Worm (Caenorhabditis elegans) whole organism, L1 larva: ENCODE results near the gene T15H9.5.

Experiments used
- Y116A8C.19 ChIP-seq: sonication (generic microtip); optimal IDR thresholded peaks from 2 replicates; lab custom pipeline; 2016; ENCODE audit warnings: missing compliant biosample characterization, missing genetic modification characterization, borderline replicate concordance
- aha-1 ChIP-seq: fragments of 150-350 bp; optimal IDR thresholded peaks from 2 replicates; lab custom pipeline; 2014; ENCODE audit warnings: missing biosample characterization, missing genetic modification characterization
- aly-2 ChIP-seq: fragments of 150-350 bp; optimal IDR thresholded peaks from 2 replicates; lab custom pipeline; 2014; ENCODE audit warnings: missing biosample characterization, missing genetic modification characterization
- ceh-8 ChIP-seq: fragments of 200-800 bp; sonication (Bioruptor generic); optimal IDR thresholded peaks from 2 replicates; lab custom pipeline; 2018; ENCODE audit warnings: mild to moderate bottlenecking, missing genetic modification characterization, moderate library complexity, missing compliant biosample characterization
- ceh-88 ChIP-seq: fragments of 200-800 bp; sonication (Bioruptor generic); IDR thresholded peaks from 2 replicates; pipeline ENCODE4 v1.3.6; 2022; ENCODE audit warnings: missing genetic modification characterization, missing compliant biosample characterization
- dsc-1 ChIP-seq: sonication (generic microtip); optimal IDR thresholded peaks from 2 replicates; lab custom pipeline; 2016; ENCODE audit warnings: mild to moderate bottlenecking, missing genetic modification characterization, missing compliant biosample characterization
- efl-1 ChIP-seq, 4 experiments: fragments of 150-350 bp; optimal IDR thresholded peaks in 3 of 4; peaks in 1 of 4; 1 replicate in 1 of 4; 2 replicates in 3 of 4; lab custom pipeline; 2014; ENCODE audit warnings: missing biosample characterization in 2 of 4, missing genetic modification characterization in 2 of 4, missing genetic modification reagents in 2 of 4
- efl-3 ChIP-seq: fragments of 200-800 bp; sonication (Bioruptor generic); optimal IDR thresholded peaks from 2 replicates; lab custom pipeline; 2018; ENCODE audit warnings: mild to moderate bottlenecking, missing genetic modification characterization, missing compliant biosample characterization
- egl-13 ChIP-seq: sonication (generic microtip); optimal IDR thresholded peaks from 2 replicates; lab custom pipeline; 2016; ENCODE audit warnings: missing genotype, missing genetic modification reagents, missing genetic modification characterization, missing compliant biosample characterization
- fkh-4 ChIP-seq: sonication (generic microtip); optimal IDR thresholded peaks from 2 replicates; lab custom pipeline; 2016; ENCODE audit warnings: missing compliant biosample characterization, missing genetic modification characterization, borderline replicate concordance
- fos-1 ChIP-seq: fragments of 150-350 bp; optimal IDR thresholded peaks from 2 replicates; lab custom pipeline; 2014; ENCODE audit warnings: missing biosample characterization, missing genetic modification characterization
- hlh-4 ChIP-seq: sonication (generic microtip); optimal IDR thresholded peaks from 2 replicates; lab custom pipeline; 2016; ENCODE audit warnings: mild to moderate bottlenecking, missing genetic modification characterization, missing compliant biosample characterization
- jun-1 ChIP-seq: fragments of 150-350 bp; optimal IDR thresholded peaks from 2 replicates; lab custom pipeline; 2014; ENCODE audit warnings: missing biosample characterization, missing genetic modification reagents, missing genetic modification characterization
- lin-35 ChIP-seq, 2 experiments: fragments of 150-350 bp; optimal IDR thresholded peaks; 2 replicates each; lab custom pipeline; 2014; ENCODE audit warnings: missing biosample characterization in 2 of 2, missing genetic modification characterization in 2 of 2, missing genetic modification reagents in 2 of 2
- mef-2 ChIP-seq: fragments of 150-350 bp; optimal IDR thresholded peaks from 2 replicates; lab custom pipeline; 2014; ENCODE audit warnings: missing biosample characterization, missing genetic modification characterization
- nhr-11 ChIP-seq: fragments of 150-350 bp; optimal IDR thresholded peaks from 2 replicates; lab custom pipeline; 2014; ENCODE audit warnings: missing biosample characterization, missing genetic modification characterization
- nhr-19 ChIP-seq: fragments of 200-800 bp; sonication (Bioruptor generic); conservative IDR thresholded peaks from 2 replicates; pipeline ENCODE4 v1.3.6; 2022; ENCODE audit warnings: missing genetic modification characterization, missing compliant biosample characterization
- nhr-28 ChIP-seq: fragments of 150-350 bp; optimal IDR thresholded peaks from 2 replicates; lab custom pipeline; 2014; ENCODE audit warnings: missing biosample characterization, missing genetic modification characterization
- nhr-71 ChIP-seq: sonication (generic microtip); optimal IDR thresholded peaks from 2 replicates; lab custom pipeline; 2016; ENCODE audit warnings: mild to moderate bottlenecking, missing genetic modification characterization, moderate library complexity, missing compliant biosample characterization
- nhr-76 ChIP-seq: sonication (generic microtip); optimal IDR thresholded peaks from 2 replicates; lab custom pipeline; 2017; ENCODE audit warnings: missing biosample characterization, missing genetic modification characterization
- nhr-90 ChIP-seq: sonication (generic microtip); optimal IDR thresholded peaks from 2 replicates; lab custom pipeline; 2016; ENCODE audit warnings: mild to moderate bottlenecking, missing genetic modification characterization, missing compliant biosample characterization; ENCODE audit not compliant: poor library complexity
- pag-3 ChIP-seq: sonication (generic microtip); optimal IDR thresholded peaks from 2 replicates; lab custom pipeline; 2017; ENCODE audit warnings: missing genetic modification characterization, mild to moderate bottlenecking, missing compliant biosample characterization, antibody characterized with exemption, borderline replicate concordance; ENCODE audit not compliant: insufficient read depth
- pqm-1 ChIP-seq: sonication (generic microtip); optimal IDR thresholded peaks from 3 replicates; lab custom pipeline; 2017; ENCODE audit warnings: missing biosample characterization, missing genetic modification characterization
- skn-1 ChIP-seq: fragments of 150-350 bp; optimal IDR thresholded peaks from 2 replicates; lab custom pipeline; 2014; ENCODE audit warnings: missing biosample characterization, missing genetic modification characterization
- snu-23 ChIP-seq: sonication (generic microtip); optimal IDR thresholded peaks from 2 replicates; lab custom pipeline; 2016; ENCODE audit warnings: missing genetic modification characterization, missing compliant biosample characterization
- sptf-1 ChIP-seq: fragments of 150-350 bp; optimal IDR thresholded peaks from 2 replicates; lab custom pipeline; 2014; ENCODE audit warnings: missing biosample characterization, missing genetic modification characterization
- swsn-7 ChIP-seq: sonication (generic microtip); optimal IDR thresholded peaks from 2 replicates; lab custom pipeline; 2016; ENCODE audit warnings: missing genetic modification characterization, missing compliant biosample characterization
- tbx-2 ChIP-seq: sonication (generic microtip); optimal IDR thresholded peaks from 2 replicates; lab custom pipeline; 2016; ENCODE audit warnings: missing genetic modification characterization, missing compliant biosample characterization
- tlp-1 ChIP-seq: fragments of 150-350 bp; optimal IDR thresholded peaks from 2 replicates; lab custom pipeline; 2014; ENCODE audit warnings: missing biosample characterization, missing genetic modification characterization
- unc-62 ChIP-seq: fragments of 150-350 bp; optimal IDR thresholded peaks from 2 replicates; lab custom pipeline; 2014; ENCODE audit warnings: missing biosample characterization, missing genetic modification reagents, missing genetic modification characterization
- unc-86 ChIP-seq: sonication (generic microtip); optimal IDR thresholded peaks from 2 replicates; lab custom pipeline; 2016; ENCODE audit warnings: missing genetic modification characterization, missing compliant biosample characterization
- unc-98 ChIP-seq: fragments of 200-800 bp; sonication (Bioruptor generic); IDR thresholded peaks from 2 replicates; pipeline ENCODE4 v1.3.6; 2022; ENCODE audit warnings: missing genetic modification characterization, missing compliant biosample characterization
- vab-15 ChIP-seq: sonication (generic microtip); optimal IDR thresholded peaks from 2 replicates; lab custom pipeline; 2017; ENCODE audit warnings: missing genotype, mild to moderate bottlenecking, missing genetic modification characterization, missing compliant biosample characterization
- zag-1 ChIP-seq: fragments of 150-350 bp; optimal IDR thresholded peaks from 2 replicates; lab custom pipeline; 2014; ENCODE audit warnings: missing biosample characterization, missing genetic modification characterization
- ztf-11 ChIP-seq, 2 experiments: sonication (generic microtip); optimal IDR thresholded peaks; 2 replicates each; lab custom pipeline; 2016 to 2017; ENCODE audit warnings: missing genetic modification characterization in 2 of 2, missing biosample characterization in 1 of 2, missing compliant biosample characterization in 1 of 2

T15H9.5 gene

ce11 chrII:9653679-9654078 is 42.4 kb upstream of the T15H9.5 start, which contains the start of gene ZK1307.2:
Gene ZK1307.2 (minus strand): TSS chrII:9653952.
- no peak for TF ChIP-seq unc-62 (GFP tag; lab: Kevin White, UChicago)
- TF ChIP-seq egl-13 (tag; lab: Kevin White, UChicago): no peak
- TF ChIP-seq pqm-1 (tag; lab: Kevin White, UChicago): no peak
- no peak for TF ChIP-seq mef-2 (tag; lab: Kevin White, UChicago)
- TF ChIP-seq aha-1: no peak
- TF ChIP-seq hlh-4 (tag; lab: Kevin White, UChicago): no peak
- no peak for TF ChIP-seq tbx-2 (tag; lab: Kevin White, UChicago)
- TF ChIP-seq Y116A8C.19 (tag; lab: Kevin White, UChicago): no peak
- no peak for TF ChIP-seq dsc-1
- TF ChIP-seq lin-35 (GFP tag; optimal IDR thresholded peaks at IDR 0.05; lab: Kevin White, UChicago): no peak
- TF ChIP-seq swsn-7: no peak
- TF ChIP-seq tlp-1: no peak
- no peak for TF ChIP-seq skn-1 (tag; lab: Kevin White, UChicago)
- TF ChIP-seq pag-3 (tag; lab: Kevin White, UChicago): no peak
- TF ChIP-seq nhr-19 (GFP tag; lab: Robert Waterston, UW): no peak
- TF ChIP-seq vab-15 (tag; lab: Kevin White, UChicago): no peak
- no peak for TF ChIP-seq nhr-11 (tag; lab: Kevin White, UChicago)
- TF ChIP-seq, all 84 proteins: peak for 0

ce11 chrII:9652919-9653318 is 41.7 kb upstream of the T15H9.5 start, which contains the start of gene ZK1307.3:
Gene ZK1307.3 (minus strand): TSS chrII:9653019.
- TF ChIP-seq snu-23 (GFP tag; lab: Kevin White, UChicago): no peak
- no peak for TF ChIP-seq aly-2

ce11 chrII:9651700-9652099 is 40.5 kb upstream of the T15H9.5 start, which contains the start of gene ZK1307.4:
Gene ZK1307.4 (minus strand): TSS chrII:9651800.
- TF ChIP-seq efl-3 (GFP tag; lab: Kevin White, UChicago) (no peak), unc-98 (no peak), aly-2 (no peak), sptf-1 (no peak), fos-1 (tag; lab: Kevin White, UChicago) (no peak), pag-3 (tag; lab: Kevin White, UChicago) (no peak), unc-86 (tag; lab: Kevin White, UChicago) (no peak), ceh-88 (GFP tag; lab: Robert Waterston, UW) (no peak)

- no peak for TF ChIP-seq nhr-90 (tag; lab: Kevin White, UChicago)
- no peak for TF ChIP-seq pqm-1 (tag; lab: Kevin White, UChicago)
- no peak for TF ChIP-seq jun-1 (tag; lab: Kevin White, UChicago)
- TF ChIP-seq unc-86 (tag; lab: Kevin White, UChicago): no peak
- TF ChIP-seq ceh-8: no peak
- TF ChIP-seq nhr-71 (tag; lab: Kevin White, UChicago): no peak
- no peak for TF ChIP-seq nhr-76 (tag; lab: Kevin White, UChicago)
- no peak for TF ChIP-seq swsn-7
- no peak for TF ChIP-seq aly-2
- no peak for TF ChIP-seq fkh-4 (tag; lab: Kevin White, UChicago)
- TF ChIP-seq ztf-11 (tag; optimal IDR thresholded peaks at IDR 0.05; lab: Kevin White, UChicago): no peak
- no peak for TF ChIP-seq zag-1 (tag; lab: Kevin White, UChicago)
- TF ChIP-seq efl-1 (optimal IDR thresholded peaks at IDR 0.05; lab: Kevin White, UChicago): no peak
- TF ChIP-seq efl-1 (GFP tag; optimal IDR thresholded peaks at IDR 0.05 in 1 of 2; lab: Kevin White, UChicago): no peak
- no peak for TF ChIP-seq hlh-4 (tag; lab: Kevin White, UChicago)
- no peak for TF ChIP-seq vab-15 (tag; lab: Kevin White, UChicago)
- TF ChIP-seq ceh-88 (GFP tag; lab: Robert Waterston, UW): no peak
- TF ChIP-seq nhr-28 (tag; lab: Kevin White, UChicago): no peak
- no peak for TF ChIP-seq efl-3 (GFP tag; lab: Kevin White, UChicago)
These were observed 37.9 kb upstream of the T15H9.5 start, which contains the start of gene ZK1307.9 for ce11 chrII:9649191-9649590. Gene ZK1307.9 (plus strand): TSS chrII:9649491.
